Worm (Caenorhabditis elegans): Measurements from ENCODE around the gene C10E2.5.

ce11 chrX:16772112-16772731, 17.8 kb upstream of the C10E2.5 start:
- TF ChIP-seq elt-1 (tag; optimal IDR thresholded peaks at IDR 0.05) (no peak), snpc-4 (tag; optimal IDR thresholded peaks at IDR 0.05) (no peak), ama-1 (optimal IDR thresholded peaks at IDR 0.05) (no peak), aly-2 (tag; optimal IDR thresholded peaks at IDR 0.05) (no peak), zag-1 (tag; optimal IDR thresholded peaks at IDR 0.05) (no peak), nhr-11 (tag; optimal IDR thresholded peaks at IDR 0.05) (no peak), nhr-77 (tag; optimal IDR thresholded peaks at IDR 0.05) (no peak), unc-62 (GFP tag; optimal IDR thresholded peaks at IDR 0.05) (no peak), elt-3 (tag; optimal IDR thresholded peaks at IDR 0.05) (no peak), mab-5 (tag; optimal IDR thresholded peaks at IDR 0.05) (no peak), F13H6.1 (tag; optimal IDR thresholded peaks at IDR 0.05) (no peak), crh-2 (tag; optimal IDR thresholded peaks at IDR 0.05) (no peak)
